Worm (Caenorhabditis elegans): ENCODE measurements around the gene F37B4.15.

DNA sequence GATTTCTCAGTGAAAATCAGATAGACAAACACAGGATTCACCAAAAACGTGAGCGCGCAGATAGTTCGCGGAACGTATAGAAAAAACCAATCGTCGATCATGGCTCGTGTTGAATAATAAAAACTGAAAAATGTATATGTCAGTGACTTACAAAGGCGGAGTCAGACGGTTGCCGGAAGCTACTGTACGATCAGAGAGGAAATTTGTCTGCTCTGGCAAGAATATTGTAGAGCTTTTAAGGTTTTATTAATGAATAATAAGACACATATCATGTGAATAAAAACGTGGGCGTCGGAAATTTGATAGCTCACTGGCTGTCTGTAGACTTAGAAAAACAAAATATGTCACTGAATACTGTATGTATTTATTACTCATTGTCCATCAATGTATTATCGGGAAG lies 36.6 kb upstream of the F37B4.15 start, which contains the start of gene srj-57:
- TF ChIP-seq W03F9.2 (tag; optimal IDR thresholded peaks at IDR 0.05) (no peak), dao-5 (tag; optimal IDR thresholded peaks at IDR 0.05) (no peak)
